Worm (Caenorhabditis elegans): ENCODE data around the gene fkh-2.

DNA sequence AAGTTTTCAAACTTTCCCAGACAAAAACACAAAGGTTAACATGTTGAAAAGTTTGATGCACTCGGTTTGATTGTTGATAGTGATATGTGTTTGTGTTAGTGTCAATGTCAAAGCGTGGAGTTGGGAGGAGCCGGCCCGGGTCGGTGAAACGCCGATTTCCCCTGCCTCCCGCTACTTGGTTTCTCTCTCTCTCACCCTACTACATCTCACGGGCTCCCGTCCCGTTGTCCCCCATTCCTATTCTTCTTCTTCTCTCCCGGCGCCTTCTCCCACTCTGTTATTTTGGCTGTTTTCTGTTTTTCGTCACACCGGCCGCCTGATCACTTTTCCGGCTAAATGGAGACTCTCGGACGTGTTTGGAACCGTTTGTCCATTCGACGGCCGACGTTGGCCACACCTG lies 35.8 kb downstream of the fkh-2 start:
- no peak for TF ChIP-seq mdl-1 (tag; optimal IDR thresholded peaks at IDR 0.05)
- TF ChIP-seq aly-2 (tag; optimal IDR thresholded peaks at IDR 0.05): no peak
- no peak for TF ChIP-seq egl-27 (tag; optimal IDR thresholded peaks at IDR 0.05)
- no peak for TF ChIP-seq snpc-4 (tag; optimal IDR thresholded peaks at IDR 0.05)
- TF ChIP-seq ceh-82 (tag; optimal IDR thresholded peaks at IDR 0.05): no peak
- TF ChIP-seq R02D3.7 (tag; optimal IDR thresholded peaks at IDR 0.05): no peak
- TF ChIP-seq ZK546.5 (tag; optimal IDR thresholded peaks at IDR 0.05): no peak
- TF ChIP-seq ztf-4 (tag; optimal IDR thresholded peaks at IDR 0.05): no peak
